Fruit fly (Drosophila melanogaster): ENCODE measurements around the gene kud.

Gene kud

DNA sequence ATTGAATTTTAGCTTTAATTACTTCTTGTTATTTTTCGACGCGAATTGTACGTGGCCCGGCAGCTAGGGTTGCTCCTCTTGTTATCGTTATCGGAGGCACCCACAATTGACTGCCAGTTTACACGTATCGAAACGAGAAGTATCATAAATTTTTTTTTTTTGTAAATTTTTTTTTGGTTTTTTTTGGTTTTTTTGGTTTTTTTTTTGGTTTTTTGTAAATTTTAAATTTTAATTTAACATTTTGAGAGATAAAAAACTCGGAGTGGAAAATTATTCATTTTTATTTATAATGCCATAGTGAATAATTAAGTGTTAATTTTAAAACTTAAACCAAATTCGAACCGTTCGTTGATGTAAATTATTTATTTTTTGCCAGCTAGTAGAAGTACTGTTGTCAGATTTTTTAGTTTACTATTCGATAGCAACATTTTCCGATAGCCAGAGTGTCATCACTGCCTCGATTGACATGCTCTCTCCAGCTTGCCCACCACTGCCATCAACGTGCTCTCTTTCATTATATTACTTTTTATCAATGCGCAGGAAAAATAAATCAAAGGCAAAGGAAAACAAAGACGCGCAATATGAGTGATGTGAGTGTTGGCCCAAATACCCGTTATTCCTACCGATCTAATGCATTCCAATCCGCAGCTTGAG is at the start of gene kud, which contains the start of gene Zcchc7:
Gene kud, minus strand, starts transcription at position 72 of the 654 bp plus-strand sequence.
Gene Zcchc7, plus strand, starts transcription at position 467 of the 654 bp plus-strand sequence.
- TF ChIP-seq CG33017 (tag; optimal IDR thresholded peaks at IDR 0.05): peak; percentile 78
- peak; percentile 84 for TF ChIP-seq CG11617 (GFP tag; optimal IDR thresholded peaks at IDR 0.05)
- TF ChIP-seq Mnt (GFP tag; optimal IDR thresholded peaks at IDR 0.05): peak; percentile 78
- TF ChIP-seq CG7101 (tag; optimal IDR thresholded peaks at IDR 0.05): peak; percentile 82
- TF ChIP-seq Crg-1 (GFP tag; optimal IDR thresholded peaks at IDR 0.05): peak; percentile 67
- TF ChIP-seq bab1 (GFP tag; optimal IDR thresholded peaks at IDR 0.05): peak; percentile 72
- peak; percentile 84 for TF ChIP-seq CG1620 (GFP tag; optimal IDR thresholded peaks at IDR 0.05)
- peak; percentile 82 for TF ChIP-seq Hr96 (GFP tag; optimal IDR thresholded peaks at IDR 0.05)
- peak; percentile 80 for TF ChIP-seq CG12768 (GFP tag; optimal IDR thresholded peaks at IDR 0.05)
- no peak for TF ChIP-seq CG5204 (GFP tag; optimal IDR thresholded peaks at IDR 0.05)
- TF ChIP-seq toe (GFP tag; optimal IDR thresholded peaks at IDR 0.05): no peak
- peak; percentile 73 for TF ChIP-seq Clk (GFP tag; optimal IDR thresholded peaks at IDR 0.05)
- TF ChIP-seq CG7045 (GFP tag; optimal IDR thresholded peaks at IDR 0.05): peak; percentile 86
- peak; percentile 57 for TF ChIP-seq pad (GFP tag; optimal IDR thresholded peaks at IDR 0.05)
- peak; percentile 82 for TF ChIP-seq CG14711 (tag; optimal IDR thresholded peaks at IDR 0.05)
- peak; percentile 45 for TF ChIP-seq ovo (GFP tag; optimal IDR thresholded peaks at IDR 0.05)
- no peak for TF ChIP-seq kay (GFP tag; ENCODE audit: borderline replicate concordance)
- peak; percentile 34 for TF ChIP-seq cic (GFP tag; optimal IDR thresholded peaks at IDR 0.05)
- TF ChIP-seq tj (GFP tag; optimal IDR thresholded peaks at IDR 0.05): peak; percentile 55
- no peak for TF ChIP-seq cnc (optimal IDR thresholded peaks at IDR 0.05)

DNA sequence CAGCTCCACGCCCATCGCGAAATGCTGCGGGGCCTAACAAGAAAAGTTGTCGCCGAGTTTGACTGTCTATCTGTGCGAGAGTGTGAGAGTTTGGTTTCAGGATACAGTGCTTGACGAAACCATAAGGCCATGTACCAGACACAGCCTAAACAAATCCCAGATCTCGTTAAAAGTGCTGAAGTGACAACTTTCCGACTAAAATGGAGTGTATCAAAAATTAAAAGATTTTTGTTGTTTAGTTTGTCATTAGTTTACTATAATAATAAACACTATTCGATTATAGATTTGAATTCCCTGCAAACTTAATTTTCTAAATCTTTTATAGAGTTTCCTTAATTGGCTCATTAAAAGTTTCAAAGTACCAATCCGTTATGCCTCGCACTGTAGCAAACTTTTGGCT is 48.9 kb upstream of the kud start:
- TF ChIP-seq ovo (GFP tag; optimal IDR thresholded peaks at IDR 0.05) (no peak), tj (GFP tag; optimal IDR thresholded peaks at IDR 0.05) (no peak), toe (GFP tag; optimal IDR thresholded peaks at IDR 0.05) (no peak)

DNA sequence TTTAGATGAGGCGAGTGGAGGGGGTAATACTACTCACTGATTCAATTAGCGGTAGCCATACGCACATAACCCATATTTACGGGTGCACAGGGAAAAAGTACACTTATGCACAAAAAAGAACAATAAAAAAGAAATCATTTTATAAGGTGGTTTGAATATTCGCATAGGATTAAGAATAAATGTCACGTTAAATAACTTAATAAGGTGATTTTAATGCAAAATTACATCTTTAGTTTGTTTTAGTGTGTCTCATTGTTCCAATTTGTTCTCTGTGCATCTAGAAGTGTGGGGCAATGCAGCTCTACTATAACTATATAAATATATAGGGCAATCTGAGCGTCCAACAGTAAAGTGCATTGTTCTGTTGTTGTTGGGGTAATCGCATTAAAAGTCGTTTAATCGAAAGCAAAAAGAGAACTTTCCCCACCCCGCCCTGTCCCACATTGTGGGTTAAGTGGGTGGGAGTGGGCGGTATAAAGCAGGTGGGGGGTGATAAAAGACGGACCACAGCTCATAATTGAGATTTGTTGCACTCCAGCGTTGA is 48.0 kb upstream of the kud start:
- no peak for TF ChIP-seq CG12768 (GFP tag; optimal IDR thresholded peaks at IDR 0.05)
- TF ChIP-seq CG14711 (tag; optimal IDR thresholded peaks at IDR 0.05): peak; percentile 5
- peak; percentile 21 for TF ChIP-seq CG7045 (GFP tag; optimal IDR thresholded peaks at IDR 0.05)
- TF ChIP-seq CG5204 (GFP tag; optimal IDR thresholded peaks at IDR 0.05): peak; percentile 6
- no peak for TF ChIP-seq bab1 (GFP tag; optimal IDR thresholded peaks at IDR 0.05)
- TF ChIP-seq Crg-1 (GFP tag; optimal IDR thresholded peaks at IDR 0.05): no peak

DNA sequence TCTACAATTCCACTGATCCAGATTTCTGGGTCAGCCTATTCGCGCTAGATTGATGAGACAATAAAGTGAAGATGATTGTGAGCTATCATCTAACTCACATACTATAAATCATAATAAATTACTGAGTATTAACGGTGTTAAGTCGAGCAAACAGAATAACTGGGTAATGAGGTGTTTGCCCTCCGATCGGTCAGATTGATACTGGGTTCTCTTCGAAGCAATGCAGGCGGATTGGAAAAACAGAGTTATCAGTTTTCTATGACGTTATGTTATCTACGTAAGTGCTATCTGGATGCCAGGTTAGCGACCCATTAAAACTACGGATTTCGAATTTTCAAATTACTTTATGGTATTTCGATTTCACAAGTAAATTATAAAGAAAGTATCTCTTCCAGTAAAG is 47.1 kb upstream of the kud start:
- TF ChIP-seq kay (GFP tag; ENCODE audit: borderline replicate concordance): peak; percentile 32
- no peak for TF ChIP-seq cnc (optimal IDR thresholded peaks at IDR 0.05)

DNA sequence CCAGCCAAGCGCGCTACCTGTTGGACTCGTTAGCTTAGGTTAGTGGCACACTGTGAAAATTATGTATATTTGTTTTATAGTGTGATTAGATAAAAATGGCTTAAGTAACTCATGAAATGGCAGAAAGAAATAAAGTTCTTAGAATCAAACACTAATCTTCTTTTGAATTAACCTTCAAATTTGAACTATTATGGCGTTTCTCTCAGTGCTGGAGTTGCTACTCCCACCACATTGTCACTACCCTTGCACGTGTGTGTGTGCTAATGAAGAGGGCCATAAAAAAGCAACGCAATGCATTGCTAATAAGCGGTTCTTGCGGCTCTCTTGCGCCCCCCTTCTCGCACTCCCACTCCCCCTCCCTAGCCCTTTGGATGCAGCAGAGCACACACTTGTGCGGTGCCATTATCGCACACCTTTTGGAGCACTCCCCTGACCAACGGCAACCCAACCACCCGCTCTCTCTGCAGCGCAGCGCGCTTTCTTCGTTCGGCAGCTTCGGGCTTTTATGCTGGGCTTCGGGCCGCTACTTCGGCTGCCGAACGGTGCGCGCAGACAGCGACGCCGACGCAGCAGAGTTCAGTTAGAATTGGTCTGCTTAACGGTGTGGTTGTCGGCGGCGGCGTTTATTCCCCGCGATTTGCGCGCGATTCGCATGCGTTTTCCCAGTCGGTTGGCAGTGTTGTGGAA is 46.0 kb upstream of the kud start:
- TF ChIP-seq bab1 (GFP tag; optimal IDR thresholded peaks at IDR 0.05): peak; percentile 82
- TF ChIP-seq CG5204 (GFP tag; optimal IDR thresholded peaks at IDR 0.05): no peak
- TF ChIP-seq cnc (optimal IDR thresholded peaks at IDR 0.05): no peak
- peak; percentile 58 for TF ChIP-seq CG14711 (tag; optimal IDR thresholded peaks at IDR 0.05)
- TF ChIP-seq CG33017 (tag; optimal IDR thresholded peaks at IDR 0.05): peak; percentile 9
- no peak for TF ChIP-seq toe (GFP tag; optimal IDR thresholded peaks at IDR 0.05)
- peak; percentile 42 for TF ChIP-seq Crg-1 (GFP tag; optimal IDR thresholded peaks at IDR 0.05)
- TF ChIP-seq CG11617 (GFP tag; optimal IDR thresholded peaks at IDR 0.05): peak; percentile 46
- TF ChIP-seq cic (GFP tag; optimal IDR thresholded peaks at IDR 0.05): peak; percentile 43
- TF ChIP-seq CG7045 (GFP tag; optimal IDR thresholded peaks at IDR 0.05): no peak
- TF ChIP-seq ovo (GFP tag; optimal IDR thresholded peaks at IDR 0.05): peak; percentile 54
- peak; percentile 88 for TF ChIP-seq tj (GFP tag; optimal IDR thresholded peaks at IDR 0.05)
- no peak for TF ChIP-seq Hr96 (GFP tag; optimal IDR thresholded peaks at IDR 0.05)
- TF ChIP-seq Clk (GFP tag; optimal IDR thresholded peaks at IDR 0.05): no peak
- peak; percentile 61 for TF ChIP-seq CG12768 (GFP tag; optimal IDR thresholded peaks at IDR 0.05)
- peak; percentile 66 for TF ChIP-seq pad (GFP tag; optimal IDR thresholded peaks at IDR 0.05)
- peak; percentile 46 for TF ChIP-seq Mnt (GFP tag; optimal IDR thresholded peaks at IDR 0.05)
- peak; percentile 55 for TF ChIP-seq CG7101 (tag; optimal IDR thresholded peaks at IDR 0.05)
- TF ChIP-seq kay (GFP tag; ENCODE audit: borderline replicate concordance): peak; percentile 22
- no peak for TF ChIP-seq CG1620 (GFP tag; optimal IDR thresholded peaks at IDR 0.05)

DNA sequence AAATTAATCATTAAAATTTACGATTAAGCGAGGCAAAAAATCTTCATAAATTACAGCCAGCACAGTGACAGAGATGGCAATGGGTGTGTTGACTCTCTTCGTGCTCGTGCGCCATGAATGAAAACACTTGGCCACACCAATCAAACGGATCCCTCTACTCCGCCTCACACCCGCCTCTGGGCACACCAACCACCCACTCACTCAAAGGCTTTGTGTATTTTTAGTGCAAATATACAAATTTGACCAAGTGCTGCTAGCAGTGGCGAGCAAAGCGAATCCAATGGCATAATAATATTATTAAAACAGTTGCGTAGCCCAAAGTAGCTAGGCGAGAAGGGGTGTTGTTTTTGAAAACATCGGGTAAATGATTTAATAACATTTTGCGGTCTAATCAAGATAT is 44.8 kb upstream of the kud start:
- TF ChIP-seq CG1620 (GFP tag; optimal IDR thresholded peaks at IDR 0.05) (no peak), CG11617 (GFP tag; optimal IDR thresholded peaks at IDR 0.05) (no peak), Hr96 (GFP tag; optimal IDR thresholded peaks at IDR 0.05) (no peak), cic (GFP tag; optimal IDR thresholded peaks at IDR 0.05) (no peak), toe (GFP tag; optimal IDR thresholded peaks at IDR 0.05) (no peak), kay (GFP tag; ENCODE audit: borderline replicate concordance) (no peak), CG7101 (tag; optimal IDR thresholded peaks at IDR 0.05) (no peak), ovo (GFP tag; optimal IDR thresholded peaks at IDR 0.05) (no peak), CG12768 (GFP tag; optimal IDR thresholded peaks at IDR 0.05) (no peak), CG14711 (tag; optimal IDR thresholded peaks at IDR 0.05) (no peak), Mnt (GFP tag; optimal IDR thresholded peaks at IDR 0.05) (no peak), CG33017 (tag; optimal IDR thresholded peaks at IDR 0.05) (no peak), CG7045 (GFP tag; optimal IDR thresholded peaks at IDR 0.05) (no peak), Crg-1 (GFP tag; optimal IDR thresholded peaks at IDR 0.05) (no peak), cnc (optimal IDR thresholded peaks at IDR 0.05) (no peak)
